Worm (Caenorhabditis elegans): ENCODE measurements around the gene nmy-1.
A peak's percentile ranks its signal among the peaks of the same experiment; 100 is the strongest.

nmy-1 gene

DNA sequence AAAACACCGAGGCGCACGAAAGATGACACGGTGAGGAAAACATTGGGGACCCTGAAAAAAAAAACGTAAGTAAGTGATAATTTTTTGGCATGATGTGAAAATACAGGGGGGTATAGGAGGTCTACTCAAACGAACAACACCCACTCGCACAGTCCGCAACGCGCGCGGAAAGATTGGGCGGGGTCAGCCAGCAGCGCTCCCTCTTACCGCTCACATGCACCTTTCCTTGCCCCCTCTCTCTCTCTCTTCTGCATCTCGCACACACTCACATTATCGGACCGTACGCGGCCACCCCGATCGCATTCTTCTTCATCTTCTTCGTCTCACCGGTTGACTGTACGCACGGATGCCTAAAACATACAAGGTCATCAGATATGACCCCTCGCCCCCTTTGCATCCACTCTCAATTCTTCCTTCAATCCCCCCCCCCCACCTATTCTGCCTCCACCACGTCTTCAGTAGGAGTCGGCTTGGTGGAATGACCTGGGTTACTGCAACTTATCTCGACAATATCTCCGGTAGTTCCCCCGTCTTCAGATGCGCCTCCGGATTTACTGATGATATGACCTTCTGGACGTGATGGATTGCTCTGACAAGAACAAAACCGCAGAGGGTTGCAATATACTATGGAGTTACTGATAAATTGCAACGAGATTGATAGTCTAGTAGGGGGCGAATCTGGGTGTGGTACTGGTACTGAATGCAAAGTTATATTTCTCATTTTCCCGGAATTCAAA, 29.6 kb upstream of the nmy-1 start, which contains the start of gene F53B3.5:
TSS of gene F53B3.5 (minus strand) at position 51 of the 737 bp plus-strand sequence.
- TF ChIP-seq nfya-1 (tag; optimal IDR thresholded peaks at IDR 0.05) (peak; percentile 42), ref-2 (tag; optimal IDR thresholded peaks at IDR 0.05) (peak; percentile 12), hlh-30 (tag; optimal IDR thresholded peaks at IDR 0.05; ENCODE audit: insufficient read depth) (peak; percentile 50), ceh-6 (GFP tag; optimal IDR thresholded peaks at IDR 0.05) (no peak), C38D4.7 (GFP tag; optimal IDR thresholded peaks at IDR 0.05) (no peak), tbx-2 (tag; optimal IDR thresholded peaks at IDR 0.05) (peak; percentile 11), unc-3 (GFP tag; conservative IDR thresholded peaks at IDR 0.05) (no peak), unc-3 (tag; optimal IDR thresholded peaks at IDR 0.05) (no peak), pros-1 (tag; optimal IDR thresholded peaks at IDR 0.05) (peak; percentile 53), ceh-22 (tag; optimal IDR thresholded peaks at IDR 0.05) (no peak), ztf-16 (tag; optimal IDR thresholded peaks at IDR 0.05) (peak; percentile 47), fkh-6 (tag; optimal IDR thresholded peaks at IDR 0.05) (peak; percentile 21), unc-55 (GFP tag; optimal IDR thresholded peaks at IDR 0.05) (no peak), che-1 (tag; optimal IDR thresholded peaks at IDR 0.05) (peak; percentile 9), ceh-2 (tag; optimal IDR thresholded peaks at IDR 0.05) (no peak), ceh-34 (tag; optimal IDR thresholded peaks at IDR 0.05) (peak; percentile 35), sdc-2 (tag; optimal IDR thresholded peaks at IDR 0.05) (peak; percentile 31), ahr-1 (tag; optimal IDR thresholded peaks at IDR 0.05) (no peak), T23F11.4 (GFP tag; optimal IDR thresholded peaks at IDR 0.05) (no peak)

DNA sequence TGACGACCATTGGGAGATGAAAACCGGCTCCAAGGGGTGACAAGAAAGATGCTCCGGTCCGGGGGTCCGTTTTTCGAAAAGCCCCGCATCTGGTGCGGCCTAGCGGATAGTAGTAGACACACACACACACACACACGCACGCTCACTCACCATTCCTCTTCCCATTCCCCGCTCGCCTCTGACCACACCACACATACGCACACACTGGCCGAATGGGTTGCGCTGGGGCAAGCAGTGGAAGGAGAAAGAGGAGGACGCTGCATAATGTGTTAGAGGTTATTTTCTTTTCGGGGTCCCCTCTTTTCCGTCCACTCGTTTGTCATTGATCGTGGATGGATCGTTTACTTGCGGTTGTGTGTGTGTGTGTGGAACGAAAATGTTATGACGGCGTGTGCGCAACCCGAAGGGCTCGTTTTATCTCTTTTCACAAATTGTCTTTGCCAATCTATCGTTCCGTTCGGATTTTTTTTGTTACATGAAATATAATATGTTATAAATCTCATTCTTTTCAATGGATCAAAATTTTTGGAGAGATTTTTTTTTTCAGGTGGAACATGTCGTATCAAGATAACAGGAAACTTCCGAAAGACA, 23.9 kb upstream of the nmy-1 start, which contains the start of gene vang-1:
TSS of gene vang-1 (plus strand) at position 541 of the 591 bp plus-strand sequence.
- peak; percentile 16 for TF ChIP-seq elt-2 (tag; optimal IDR thresholded peaks at IDR 0.05)
- peak; percentile 3 for TF ChIP-seq eyg-1 (tag; optimal IDR thresholded peaks at IDR 0.05)
- peak; percentile 53 for TF ChIP-seq C08G9.2 (tag; optimal IDR thresholded peaks at IDR 0.05)
- peak; percentile 25 for TF ChIP-seq ceh-2 (tag; optimal IDR thresholded peaks at IDR 0.05)
- TF ChIP-seq C38D4.7 (GFP tag; optimal IDR thresholded peaks at IDR 0.05): no peak
- TF ChIP-seq ceh-18 (tag; optimal IDR thresholded peaks at IDR 0.05): peak; percentile 36
- TF ChIP-seq rnt-1 (tag; optimal IDR thresholded peaks at IDR 0.05): peak; percentile 92
- TF ChIP-seq nfya-1 (tag; optimal IDR thresholded peaks at IDR 0.05): peak; percentile 65
- no peak for TF ChIP-seq ahr-1 (tag; optimal IDR thresholded peaks at IDR 0.05)
- no peak for TF ChIP-seq npax-4 (tag; optimal IDR thresholded peaks at IDR 0.05)
- TF ChIP-seq unc-42 (tag; optimal IDR thresholded peaks at IDR 0.05): peak; percentile 15
- TF ChIP-seq mec-3 (tag; optimal IDR thresholded peaks at IDR 0.05; ENCODE audit: borderline replicate concordance): no peak
- no peak for TF ChIP-seq fax-1 (tag; optimal IDR thresholded peaks at IDR 0.05)
- TF ChIP-seq tbx-2 (tag; optimal IDR thresholded peaks at IDR 0.05): peak; percentile 74
- no peak for TF ChIP-seq ceh-24 (tag; optimal IDR thresholded peaks at IDR 0.05)
- no peak for TF ChIP-seq ceh-22 (tag; optimal IDR thresholded peaks at IDR 0.05)
- peak; percentile 19 for TF ChIP-seq pros-1 (tag; optimal IDR thresholded peaks at IDR 0.05)
- no peak for TF ChIP-seq pqm-1 (tag; optimal IDR thresholded peaks at IDR 0.05)
- TF ChIP-seq gmeb-2 (tag; optimal IDR thresholded peaks at IDR 0.05): no peak
- peak; percentile 3 for TF ChIP-seq ztf-16 (tag; optimal IDR thresholded peaks at IDR 0.05)
- TF ChIP-seq nhr-232 (tag; optimal IDR thresholded peaks at IDR 0.05): no peak
- TF ChIP-seq syd-9 (tag; optimal IDR thresholded peaks at IDR 0.05): peak; percentile 63
- TF ChIP-seq K09A11.1 (tag; optimal IDR thresholded peaks at IDR 0.05; ENCODE audit: insufficient read depth): no peak
- TF ChIP-seq unc-55 (GFP tag; optimal IDR thresholded peaks at IDR 0.05): no peak
- peak; percentile 70 for TF ChIP-seq sdc-2 (tag; optimal IDR thresholded peaks at IDR 0.05)
- TF ChIP-seq ceh-14 (tag; optimal IDR thresholded peaks at IDR 0.05): peak; percentile 56
- no peak for TF ChIP-seq hlh-13 (GFP tag; optimal IDR thresholded peaks at IDR 0.05)
- TF ChIP-seq ceh-6 (GFP tag; optimal IDR thresholded peaks at IDR 0.05): peak; percentile 57
- TF ChIP-seq ceh-31 (tag; optimal IDR thresholded peaks at IDR 0.05): peak; percentile 67
- no peak for TF ChIP-seq pax-1 (tag; optimal IDR thresholded peaks at IDR 0.05)
- TF ChIP-seq lim-6 (tag; optimal IDR thresholded peaks at IDR 0.05): no peak
- peak; percentile 0 for TF ChIP-seq F13H6.1 (tag; optimal IDR thresholded peaks at IDR 0.05)
- TF ChIP-seq che-1 (tag; optimal IDR thresholded peaks at IDR 0.05): no peak
- TF ChIP-seq odd-2 (tag; optimal IDR thresholded peaks at IDR 0.05): no peak
- no peak for TF ChIP-seq pag-3 (tag; optimal IDR thresholded peaks at IDR 0.05; ENCODE audit: borderline replicate concordance)
- no peak for TF ChIP-seq ceh-45 (GFP tag; IDR thresholded peaks at IDR 0.05)
- no peak for TF ChIP-seq dve-1 (tag; optimal IDR thresholded peaks at IDR 0.05)
- no peak for TF ChIP-seq fkh-10 (GFP tag; optimal IDR thresholded peaks at IDR 0.05)
- TF ChIP-seq hlh-15 (tag; optimal IDR thresholded peaks at IDR 0.05): no peak
- TF ChIP-seq sox-2 (GFP tag; IDR thresholded peaks at IDR 0.05): no peak
